Worm (Caenorhabditis elegans) whole organism, early embryonic: ENCODE measurements around the gene C34E10.12.

ENCODE experiments used
- F13C5.2 ChIP-seq: sonication (generic microtip); optimal IDR thresholded peaks from 2 replicates; lab custom pipeline; 2017; ENCODE audit warnings: mild to moderate bottlenecking, missing genetic modification characterization, inconsistent platforms, missing compliant biosample characterization
- aly-1 ChIP-seq: sonication (generic microtip); optimal IDR thresholded peaks from 2 replicates; lab custom pipeline; 2016; ENCODE audit warnings: missing genetic modification characterization, missing compliant biosample characterization
- ama-1 ChIP-seq: fragments of 150-350 bp; optimal IDR thresholded peaks from 2 replicates; lab custom pipeline; 2014
- hmbx-1 ChIP-seq: sonication (generic microtip); optimal IDR thresholded peaks from 2 replicates; lab custom pipeline; 2016; ENCODE audit warnings: mild to moderate bottlenecking, missing genetic modification characterization, missing compliant biosample characterization
- hnd-1 ChIP-seq: sonication (generic microtip); optimal IDR thresholded peaks from 2 replicates; lab custom pipeline; 2016; ENCODE audit warnings: missing genetic modification characterization, missing compliant biosample characterization

DNA sequence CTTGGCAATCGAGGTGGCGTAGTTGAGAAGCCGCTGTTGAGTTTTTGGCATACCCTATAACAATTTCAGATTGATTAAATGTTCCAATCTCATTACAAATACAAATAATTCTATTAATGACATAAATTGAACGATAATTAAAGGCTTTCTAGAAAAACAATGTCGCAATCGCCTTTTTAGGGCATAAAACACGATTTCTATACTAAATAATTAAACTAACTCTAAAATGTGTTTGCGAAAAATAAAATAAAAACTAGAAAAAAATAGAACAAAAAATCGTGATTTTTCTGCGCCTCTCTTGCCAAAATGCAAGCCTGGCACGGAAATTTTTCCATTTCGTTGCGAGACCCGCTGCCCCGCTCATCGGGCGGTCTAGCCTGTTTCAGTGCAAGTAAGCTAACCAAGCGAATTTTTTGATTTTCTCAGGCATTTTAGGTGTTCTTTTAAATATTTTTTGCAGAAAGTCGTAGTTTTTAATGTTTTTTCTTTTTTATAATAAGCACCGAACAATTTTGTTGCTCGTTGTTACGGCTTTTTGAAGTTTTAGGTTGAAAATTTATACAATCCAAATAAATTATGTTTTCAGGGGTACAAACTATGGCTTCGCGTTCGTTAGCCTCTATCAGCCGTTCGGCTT is at the start of gene C34E10.12, which contains the start of the genes C34E10.10 and atp-2:
- no peak for TF ChIP-seq hmbx-1 (tag; lab: Kevin White, UChicago)
- TF ChIP-seq hnd-1 (tag; lab: Kevin White, UChicago): no peak
- no peak for TF ChIP-seq ama-1 (lab: Kevin White, UChicago)
- peak; percentile 75 for TF ChIP-seq F13C5.2
- TF ChIP-seq aly-1: no peak
